Worm (Caenorhabditis elegans) whole organism, early embryonic: ENCODE data around the gene dpy-1.

ENCODE experiments used
- B0310.2 ChIP-seq: sonication (generic microtip); optimal IDR thresholded peaks from 2 replicates; lab custom pipeline; 2016; ENCODE audit warnings: mild to moderate bottlenecking, missing genetic modification characterization, missing compliant biosample characterization
- F13C5.2 ChIP-seq: sonication (generic microtip); optimal IDR thresholded peaks from 2 replicates; lab custom pipeline; 2017; ENCODE audit warnings: mild to moderate bottlenecking, missing genetic modification characterization, inconsistent platforms, missing compliant biosample characterization
- aly-1 ChIP-seq: sonication (generic microtip); optimal IDR thresholded peaks from 2 replicates; lab custom pipeline; 2016; ENCODE audit warnings: missing genetic modification characterization, missing compliant biosample characterization
- ama-1 ChIP-seq: fragments of 150-350 bp; optimal IDR thresholded peaks from 2 replicates; lab custom pipeline; 2014
- ceh-13 ChIP-seq: fragments of 200-800 bp; sonication (Bioruptor generic); optimal IDR thresholded peaks from 2 replicates; lab custom pipeline; 2018; ENCODE audit warnings: mild to moderate bottlenecking, missing genetic modification characterization, missing compliant biosample characterization
- ceh-36 ChIP-seq: sonication (generic microtip); optimal IDR thresholded peaks from 2 replicates; lab custom pipeline; 2016; ENCODE audit warnings: missing genetic modification characterization, inconsistent platforms, missing compliant biosample characterization
- ets-7 ChIP-seq: sonication (generic microtip); optimal IDR thresholded peaks from 2 replicates; lab custom pipeline; 2016; ENCODE audit warnings: missing genotype, missing genetic modification characterization, missing compliant biosample characterization
- flt-1 ChIP-seq: fragments of 200-800 bp; sonication (Bioruptor generic); IDR thresholded peaks from 2 replicates; pipeline ENCODE4 v1.3.6; 2022; ENCODE audit warnings: missing genetic modification characterization, missing compliant biosample characterization
- hmbx-1 ChIP-seq: sonication (generic microtip); optimal IDR thresholded peaks from 2 replicates; lab custom pipeline; 2016; ENCODE audit warnings: mild to moderate bottlenecking, missing genetic modification characterization, missing compliant biosample characterization
- hmg-4 ChIP-seq: fragments of 200-800 bp; sonication (Bioruptor generic); optimal IDR thresholded peaks from 2 replicates; lab custom pipeline; 2018; ENCODE audit warnings: mild to moderate bottlenecking, missing genetic modification characterization, missing compliant biosample characterization
- hnd-1 ChIP-seq: sonication (generic microtip); optimal IDR thresholded peaks from 2 replicates; lab custom pipeline; 2016; ENCODE audit warnings: missing genetic modification characterization, missing compliant biosample characterization
- pes-1 ChIP-seq: fragments of 200-800 bp; sonication (Bioruptor generic); IDR thresholded peaks from 2 replicates; pipeline ENCODE4 v1.3.6; 2022; ENCODE audit warnings: missing genetic modification reagents, missing genetic modification characterization, missing compliant biosample characterization
- scrt-1 ChIP-seq: fragments of 200-800 bp; sonication (Bioruptor generic); IDR thresholded peaks from 2 replicates; pipeline ENCODE4 v1.3.6; 2022; ENCODE audit warnings: missing genetic modification characterization, missing compliant biosample characterization
- sea-1 ChIP-seq: fragments of 200-800 bp; sonication (Bioruptor generic); conservative IDR thresholded peaks from 2 replicates; pipeline ENCODE4 v1.3.6; 2022; ENCODE audit warnings: missing genetic modification characterization, missing compliant biosample characterization
- tbx-11 ChIP-seq: fragments of 200-800 bp; sonication (Bioruptor generic); IDR thresholded peaks from 2 replicates; pipeline ENCODE4 v1.3.6; 2022; ENCODE audit warnings: missing genetic modification characterization, missing compliant biosample characterization
- tbx-37 ChIP-seq: fragments of 200-800 bp; sonication (Bioruptor generic); conservative IDR thresholded peaks from 2 replicates; pipeline ENCODE4 v1.3.6; 2022; ENCODE audit warnings: missing genetic modification reagents, missing genetic modification characterization, missing compliant biosample characterization
- tra-4 ChIP-seq: sonication (generic microtip); optimal IDR thresholded peaks from 2 replicates; lab custom pipeline; 2017; ENCODE audit warnings: missing genetic modification characterization, missing compliant biosample characterization

Gene dpy-1

ce11 chrIII:2021495-2021894 is 26.3 kb downstream of the dpy-1 start, which contains the start of gene ckr-2:
ckr-2 (minus strand) TSS chrIII:2021595.
- TF ChIP-seq aly-1 (tag; lab: Kevin White, UChicago) (no peak), ceh-36 (tag; lab: Kevin White, UChicago) (no peak), sea-1 (GFP tag; lab: Robert Waterston, UW) (no peak), ceh-13 (GFP tag; lab: Kevin White, UChicago) (no peak), F13C5.2 (tag; lab: Kevin White, UChicago) (no peak), ets-7 (tag; lab: Kevin White, UChicago) (no peak), ama-1 (no peak), hnd-1 (tag; lab: Kevin White, UChicago) (no peak), hmg-4 (GFP tag; lab: Kevin White, UChicago) (no peak), flt-1 (GFP tag; lab: Robert Waterston, UW) (no peak), pes-1 (no peak), B0310.2 (no peak), scrt-1 (GFP tag; lab: Robert Waterston, UW) (no peak), tbx-37 (GFP tag; lab: Robert Waterston, UW) (no peak), tra-4 (tag; lab: Kevin White, UChicago) (no peak), hmbx-1 (tag; lab: Kevin White, UChicago) (no peak)

DNA sequence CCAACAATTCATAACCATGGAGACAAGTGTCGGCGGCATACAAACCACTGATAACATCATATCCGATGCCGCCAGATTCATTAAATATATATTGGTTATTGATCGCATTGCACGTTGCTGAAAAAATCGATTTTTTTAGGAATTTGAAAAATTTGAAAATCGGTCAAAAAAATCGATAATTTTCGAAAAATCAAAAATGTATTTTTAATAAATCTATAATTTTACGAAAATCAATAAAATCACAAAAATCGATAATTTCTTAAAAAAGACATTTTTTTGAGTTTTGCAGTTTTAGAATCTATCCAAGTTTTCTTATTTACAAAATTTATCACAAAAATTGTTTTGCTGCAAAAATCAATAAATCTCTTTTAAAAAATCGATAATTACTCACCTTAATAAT is 32.3 kb downstream of the dpy-1 start:
- no peak for TF ChIP-seq tbx-37 (GFP tag; lab: Robert Waterston, UW)
- no peak for TF ChIP-seq hmbx-1 (tag; lab: Kevin White, UChicago)
- TF ChIP-seq pes-1, result no peak
- no peak for TF ChIP-seq scrt-1 (GFP tag; lab: Robert Waterston, UW)

DNA sequence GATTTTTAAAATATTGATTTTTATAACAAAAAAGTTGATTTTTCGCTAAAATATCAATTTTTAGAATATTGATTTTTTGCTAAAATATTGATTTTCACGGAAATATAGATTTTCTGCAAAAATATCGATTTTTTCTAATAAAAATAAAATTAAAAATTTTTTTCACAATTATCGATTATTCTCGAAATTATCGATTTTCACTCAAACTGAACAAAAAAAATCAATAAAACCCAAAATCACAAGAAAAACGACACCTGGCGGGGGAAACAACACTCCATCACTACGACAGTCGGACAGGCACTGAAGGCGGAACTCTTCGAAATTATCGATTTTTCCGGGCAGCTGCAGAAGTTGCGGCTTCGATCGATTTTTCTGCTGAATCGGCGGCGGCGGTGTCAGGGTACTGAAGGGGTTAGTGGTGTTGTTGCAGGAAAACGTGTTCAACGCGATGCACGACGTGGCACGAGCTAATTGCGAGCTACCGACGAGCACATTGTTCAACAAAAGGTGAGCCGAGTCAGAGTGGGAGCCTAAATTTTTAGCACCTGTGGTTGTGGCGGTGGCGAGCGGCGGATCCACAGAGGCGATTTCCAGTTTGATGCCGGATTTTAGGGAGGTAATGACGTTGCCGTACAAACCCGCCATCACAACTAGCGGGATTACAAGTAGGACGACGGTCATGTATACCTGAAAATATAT is 34.5 kb downstream of the dpy-1 start:
- TF ChIP-seq flt-1 (GFP tag; lab: Robert Waterston, UW), result no peak
- TF ChIP-seq ets-7 (tag; lab: Kevin White, UChicago), result no peak
- no peak for TF ChIP-seq sea-1 (GFP tag; lab: Robert Waterston, UW)
- no peak for TF ChIP-seq aly-1 (tag; lab: Kevin White, UChicago)
- no peak for TF ChIP-seq ceh-36 (tag; lab: Kevin White, UChicago)
- TF ChIP-seq F13C5.2 (tag; lab: Kevin White, UChicago), result no peak
- no peak for TF ChIP-seq ceh-13 (GFP tag; lab: Kevin White, UChicago)

- TF ChIP-seq B0310.2, result no peak
- TF ChIP-seq hmg-4 (GFP tag; lab: Kevin White, UChicago), result no peak
- TF ChIP-seq ceh-13 (GFP tag; lab: Kevin White, UChicago), result no peak
- no peak for TF ChIP-seq F13C5.2 (tag; lab: Kevin White, UChicago)
- no peak for TF ChIP-seq tbx-37 (GFP tag; lab: Robert Waterston, UW)
- TF ChIP-seq hmbx-1 (tag; lab: Kevin White, UChicago), result no peak
- TF ChIP-seq tbx-11, result no peak
- no peak for TF ChIP-seq tra-4 (tag; lab: Kevin White, UChicago)
- no peak for TF ChIP-seq ets-7 (tag; lab: Kevin White, UChicago)
- TF ChIP-seq ama-1, result no peak
- no peak for TF ChIP-seq scrt-1 (GFP tag; lab: Robert Waterston, UW)
- no peak for TF ChIP-seq sea-1 (GFP tag; lab: Robert Waterston, UW)
- no peak for TF ChIP-seq hnd-1 (tag; lab: Kevin White, UChicago)
- no peak for TF ChIP-seq aly-1 (tag; lab: Kevin White, UChicago)
Observed at ce11 chrIII:2012561-2012960, 35.2 kb downstream of the dpy-1 start.

DNA sequence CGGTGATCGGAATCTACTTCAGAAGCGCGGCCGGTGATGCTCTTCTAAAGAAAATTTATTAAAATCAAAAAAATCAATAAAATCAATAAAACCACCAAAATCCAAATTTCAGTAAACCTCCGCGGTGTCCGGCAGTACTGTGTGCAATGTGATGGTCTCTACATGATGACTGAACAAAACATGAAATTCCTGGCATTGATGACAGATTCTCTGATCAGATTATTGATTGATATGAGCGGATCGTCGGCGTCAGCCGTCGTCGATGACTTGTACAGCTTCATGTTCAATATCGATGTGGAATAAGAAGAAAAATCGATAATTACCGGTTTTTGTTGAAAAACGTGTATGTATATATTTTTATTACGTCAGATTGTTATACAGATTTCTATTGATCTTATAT is 38.9 kb downstream of the dpy-1 start:
- TF ChIP-seq flt-1 (GFP tag; lab: Robert Waterston, UW) (no peak), ceh-13 (GFP tag; lab: Kevin White, UChicago) (no peak), ceh-36 (tag; lab: Kevin White, UChicago) (no peak), hnd-1 (tag; lab: Kevin White, UChicago) (no peak), tbx-11 (no peak), hmg-4 (GFP tag; lab: Kevin White, UChicago) (no peak), aly-1 (tag; lab: Kevin White, UChicago) (no peak), tra-4 (tag; lab: Kevin White, UChicago) (no peak), ets-7 (tag; lab: Kevin White, UChicago) (no peak), B0310.2 (no peak)

DNA sequence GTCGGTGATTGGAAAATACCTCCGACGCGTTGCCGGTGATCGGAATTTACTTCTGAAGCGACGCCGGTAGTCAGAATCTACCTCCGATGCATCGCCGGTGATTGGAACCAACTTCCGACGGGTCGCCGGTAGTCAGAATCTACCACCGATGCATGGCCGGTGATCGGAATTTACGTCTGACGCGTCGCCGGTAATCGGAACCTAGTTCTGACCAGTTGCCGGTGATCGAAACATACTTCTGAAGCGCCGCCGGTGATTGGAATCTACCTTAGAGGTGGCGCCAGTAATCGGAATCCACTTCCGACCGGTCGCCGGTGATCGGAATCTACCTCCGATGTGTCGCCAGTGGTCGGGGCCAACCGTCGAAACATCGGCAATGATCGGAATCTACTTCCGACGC is 39.5 kb downstream of the dpy-1 start:
- TF ChIP-seq hmbx-1 (tag; lab: Kevin White, UChicago) (no peak), hnd-1 (tag; lab: Kevin White, UChicago) (no peak), ets-7 (tag; lab: Kevin White, UChicago) (no peak), tbx-37 (GFP tag; lab: Robert Waterston, UW) (no peak), B0310.2 (no peak), aly-1 (tag; lab: Kevin White, UChicago) (no peak), F13C5.2 (tag; lab: Kevin White, UChicago) (no peak), ceh-13 (GFP tag; lab: Kevin White, UChicago) (no peak), hmg-4 (GFP tag; lab: Kevin White, UChicago) (no peak), pes-1 (no peak), ceh-36 (tag; lab: Kevin White, UChicago) (no peak), tbx-11 (no peak), flt-1 (GFP tag; lab: Robert Waterston, UW) (no peak), scrt-1 (GFP tag; lab: Robert Waterston, UW) (no peak), sea-1 (GFP tag; lab: Robert Waterston, UW) (no peak), tra-4 (tag; lab: Kevin White, UChicago) (no peak), ama-1 (no peak)

- TF ChIP-seq B0310.2 (no peak), scrt-1 (GFP tag; lab: Robert Waterston, UW) (no peak), hmbx-1 (tag; lab: Kevin White, UChicago) (no peak), tbx-37 (GFP tag; lab: Robert Waterston, UW) (no peak), hmg-4 (GFP tag; lab: Kevin White, UChicago) (no peak), sea-1 (GFP tag; lab: Robert Waterston, UW) (no peak), pes-1 (no peak)
Observed at ce11 chrIII:2006937-2007336, 40.9 kb downstream of the dpy-1 start.
